Worm (Caenorhabditis elegans) whole organism, mixed stage, embryonic: Measurements from ENCODE around the gene F28E10.1.

ENCODE experiments used
- M03D4.4 ChIP-seq: sonication (generic microtip); optimal IDR thresholded peaks from 2 replicates; lab custom pipeline; 2017; ENCODE audit warnings: mild to moderate bottlenecking, missing genetic modification characterization, missing compliant biosample characterization
- bed-3 ChIP-seq: fragments of 200-800 bp; sonication (Bioruptor generic); optimal IDR thresholded peaks from 3 replicates; lab custom pipeline; 2018; ENCODE audit warnings: mild to moderate bottlenecking, missing genetic modification characterization, moderate library complexity, missing compliant biosample characterization
- blmp-1 ChIP-seq: fragments of 150-350 bp; optimal IDR thresholded peaks from 2 replicates; lab custom pipeline; 2014; ENCODE audit warnings: missing biosample characterization, missing genetic modification characterization
- ceh-39 ChIP-seq: fragments of 150-350 bp; optimal IDR thresholded peaks from 2 replicates; lab custom pipeline; 2014; ENCODE audit warnings: missing biosample characterization, missing genetic modification characterization
- ceh-43 ChIP-seq: fragments of 200-800 bp; sonication (Bioruptor generic); optimal IDR thresholded peaks from 2 replicates; lab custom pipeline; 2018; ENCODE audit warnings: mild to moderate bottlenecking, missing genetic modification characterization, moderate library complexity, missing compliant biosample characterization
- ceh-83 ChIP-seq: fragments of 200-800 bp; sonication (Bioruptor generic); optimal IDR thresholded peaks from 2 replicates; lab custom pipeline; 2018; ENCODE audit warnings: mild to moderate bottlenecking, missing genetic modification characterization, missing compliant biosample characterization
- ces-1 ChIP-seq: fragments of 150-350 bp; optimal IDR thresholded peaks from 2 replicates; lab custom pipeline; 2014; ENCODE audit warnings: missing biosample characterization, missing genetic modification reagents, missing genetic modification characterization
- cnd-1 ChIP-seq: fragments of 200-800 bp; sonication (Bioruptor generic); optimal IDR thresholded peaks from 2 replicates; lab custom pipeline; 2018; ENCODE audit warnings: mild to moderate bottlenecking, missing genetic modification characterization, missing compliant biosample characterization
- drap-1 ChIP-seq: fragments of 200-800 bp; sonication (Bioruptor generic); optimal IDR thresholded peaks from 3 replicates; lab custom pipeline; 2018; ENCODE audit warnings: mild to moderate bottlenecking, missing genetic modification characterization, missing compliant biosample characterization
- elt-1 ChIP-seq: sonication (generic microtip); optimal IDR thresholded peaks from 2 replicates; lab custom pipeline; 2017; ENCODE audit warnings: missing genetic modification characterization, mild to moderate bottlenecking, missing compliant biosample characterization, antibody characterized with exemption, moderate library complexity, borderline replicate concordance; ENCODE audit not compliant: insufficient read depth
- elt-3 ChIP-seq: fragments of 150-350 bp; optimal IDR thresholded peaks from 2 replicates; lab custom pipeline; 2014; ENCODE audit warnings: missing biosample characterization, missing genetic modification characterization
- flh-1 ChIP-seq: fragments of 200-800 bp; sonication (Bioruptor generic); optimal IDR thresholded peaks from 2 replicates; lab custom pipeline; 2018; ENCODE audit warnings: mild to moderate bottlenecking, missing genetic modification characterization, moderate library complexity, missing compliant biosample characterization
- ham-2 ChIP-seq: fragments of 200-800 bp; sonication (Bioruptor generic); optimal IDR thresholded peaks from 2 replicates; lab custom pipeline; 2018; ENCODE audit warnings: mild to moderate bottlenecking, missing genetic modification characterization, missing compliant biosample characterization
- hlh-1 ChIP-seq: fragments of 150-350 bp; optimal IDR thresholded peaks from 2 replicates; lab custom pipeline; 2014; ENCODE audit warnings: missing biosample characterization, missing genetic modification reagents, missing genetic modification characterization
- lin-13 ChIP-seq: fragments of 150-350 bp; optimal IDR thresholded peaks from 2 replicates; lab custom pipeline; 2014; ENCODE audit warnings: missing biosample characterization, missing genetic modification characterization
- lin-32 ChIP-seq: fragments of 200-800 bp; sonication (Bioruptor generic); optimal IDR thresholded peaks from 2 replicates; lab custom pipeline; 2018; ENCODE audit warnings: mild to moderate bottlenecking, missing genetic modification characterization, missing compliant biosample characterization
- lsy-2 ChIP-seq: fragments of 150-350 bp; optimal IDR thresholded peaks from 2 replicates; lab custom pipeline; 2014; ENCODE audit warnings: missing biosample characterization, missing genetic modification characterization
- mab-5 ChIP-seq: fragments of 150-350 bp; optimal IDR thresholded peaks from 2 replicates; lab custom pipeline; 2014; ENCODE audit warnings: missing biosample characterization, missing genetic modification characterization
- mep-1 ChIP-seq: fragments of 150-350 bp; optimal IDR thresholded peaks from 2 replicates; lab custom pipeline; 2017; ENCODE audit warnings: missing biosample characterization, missing genetic modification reagents, missing genetic modification characterization, inconsistent platforms
- nhr-12 ChIP-seq: fragments of 150-350 bp; optimal IDR thresholded peaks from 2 replicates; lab custom pipeline; 2014; ENCODE audit warnings: missing biosample characterization, missing genetic modification characterization
- nhr-2 ChIP-seq: fragments of 150-350 bp; optimal IDR thresholded peaks from 2 replicates; lab custom pipeline; 2014; ENCODE audit warnings: missing biosample characterization, missing genetic modification characterization
- nhr-28 ChIP-seq: fragments of 150-350 bp; optimal IDR thresholded peaks from 2 replicates; lab custom pipeline; 2014; ENCODE audit warnings: missing biosample characterization, missing genetic modification characterization
- pha-4 ChIP-seq: fragments of 150-350 bp; optimal IDR thresholded peaks from 2 replicates; lab custom pipeline; 2018; ENCODE audit warnings: missing biosample characterization, missing genetic modification reagents, missing genetic modification characterization
- sem-2 ChIP-seq: fragments of 200-800 bp; sonication (Bioruptor generic); optimal IDR thresholded peaks from 2 replicates; lab custom pipeline; 2018; ENCODE audit warnings: mild to moderate bottlenecking, missing genetic modification characterization, missing compliant biosample characterization
- tbx-8 ChIP-seq: fragments of 200-800 bp; sonication (Bioruptor generic); optimal IDR thresholded peaks from 2 replicates; lab custom pipeline; 2018; ENCODE audit warnings: mild to moderate bottlenecking, missing genetic modification characterization, moderate library complexity, missing compliant biosample characterization
- unc-120 ChIP-seq: sonication (generic microtip); optimal IDR thresholded peaks from 2 replicates; lab custom pipeline; 2017; ENCODE audit warnings: missing genetic modification characterization, missing compliant biosample characterization; ENCODE audit not compliant: poor library complexity, severe bottlenecking
- unc-39 ChIP-seq: fragments of 150-350 bp; optimal IDR thresholded peaks from 2 replicates; lab custom pipeline; 2014; ENCODE audit warnings: missing biosample characterization, missing genetic modification characterization
- unc-62 ChIP-seq: fragments of 150-350 bp; optimal IDR thresholded peaks from 2 replicates; lab custom pipeline; 2014; ENCODE audit warnings: missing biosample characterization, missing genetic modification reagents, missing genetic modification characterization
- zip-8 ChIP-seq: fragments of 150-350 bp; optimal IDR thresholded peaks from 2 replicates; lab custom pipeline; 2014; ENCODE audit warnings: missing biosample characterization, missing genetic modification characterization
- ztf-11 ChIP-seq: fragments of 150-350 bp; optimal IDR thresholded peaks from 2 replicates; lab custom pipeline; 2014; ENCODE audit warnings: missing biosample characterization, missing genetic modification characterization

Gene F28E10.1

ce11 chrIV:4585991-4586390 is 17.4 kb downstream of the F28E10.1 start:
- TF ChIP-seq ceh-43 (GFP tag; lab: Kevin White, UChicago), result no peak
- no peak for TF ChIP-seq bed-3 (GFP tag; lab: Kevin White, UChicago)
- TF ChIP-seq mep-1 (tag; lab: Kevin White, UChicago), result peak; percentile 26
- TF ChIP-seq ces-1 (GFP tag; lab: Kevin White, UChicago), result peak; percentile 100
- TF ChIP-seq nhr-28, result no peak
- TF ChIP-seq tbx-8, result no peak
- no peak for TF ChIP-seq elt-1 (tag; lab: Kevin White, UChicago)
- no peak for TF ChIP-seq ham-2
- TF ChIP-seq sem-2 (GFP tag; lab: Kevin White, UChicago), result no peak
- no peak for TF ChIP-seq M03D4.4 (tag; lab: Kevin White, UChicago)

- TF ChIP-seq mep-1 (tag; lab: Kevin White, UChicago) (no peak), blmp-1 (tag; lab: Kevin White, UChicago) (no peak), unc-39 (tag; lab: Kevin White, UChicago) (no peak), nhr-2 (no peak), zip-8 (tag; lab: Kevin White, UChicago) (no peak), cnd-1 (tag; lab: Kevin White, UChicago) (no peak), bed-3 (GFP tag; lab: Kevin White, UChicago) (no peak), ceh-83 (GFP tag; lab: Kevin White, UChicago) (no peak), elt-3 (tag; lab: Kevin White, UChicago) (no peak), pha-4 (tag; lab: Kevin White, UChicago) (no peak), ces-1 (GFP tag; lab: Kevin White, UChicago) (no peak)
These were observed 18.9 kb downstream of the F28E10.1 start for ce11 chrIV:4587532-4587931.

- TF ChIP-seq ham-2 (peak; percentile 41), lsy-2 (tag; lab: Kevin White, UChicago) (no peak), pha-4 (tag; lab: Kevin White, UChicago) (peak; percentile 31), cnd-1 (tag; lab: Kevin White, UChicago) (peak; percentile 0), blmp-1 (tag; lab: Kevin White, UChicago) (no peak), ceh-39 (no peak), flh-1 (GFP tag; lab: Kevin White, UChicago) (no peak)
These were observed 19.8 kb downstream of the F28E10.1 start for ce11 chrIV:4588408-4588807.

- TF ChIP-seq nhr-12 (tag; lab: Kevin White, UChicago) (no peak), ztf-11 (tag; lab: Kevin White, UChicago) (no peak), tbx-8 (no peak), ceh-43 (GFP tag; lab: Kevin White, UChicago) (no peak), ceh-39 (peak; percentile 23), nhr-28 (no peak), unc-62 (no peak), hlh-1 (tag; lab: Kevin White, UChicago) (peak; percentile 41), lin-13 (no peak), flh-1 (GFP tag; lab: Kevin White, UChicago) (no peak)
- TF ChIP-seq, all 35 proteins: peak for 2
These were observed 28.2 kb downstream of the F28E10.1 start, which contains the start of gene F19C7.3 for ce11 chrIV:4596824-4597223. Gene F19C7.3, plus strand, starts transcription at chrIV:4597124.

- no peak for TF ChIP-seq ceh-43 (GFP tag; lab: Kevin White, UChicago)
- no peak for TF ChIP-seq sem-2 (GFP tag; lab: Kevin White, UChicago)
- TF ChIP-seq lin-13, result no peak
- TF ChIP-seq bed-3 (GFP tag; lab: Kevin White, UChicago), result no peak
- TF ChIP-seq lin-32, result no peak
- TF ChIP-seq drap-1 (GFP tag; lab: Kevin White, UChicago), result no peak
- no peak for TF ChIP-seq mab-5 (tag; lab: Kevin White, UChicago)
- no peak for TF ChIP-seq blmp-1 (tag; lab: Kevin White, UChicago)
- TF ChIP-seq hlh-1 (tag; lab: Kevin White, UChicago), result no peak
- TF ChIP-seq unc-120 (tag; lab: Kevin White, UChicago), result no peak
- no peak for TF ChIP-seq ham-2
- TF ChIP-seq nhr-12 (tag; lab: Kevin White, UChicago), result no peak
These were observed 30.8 kb downstream of the F28E10.1 start, which contains the start of gene F19C7.2 for ce11 chrIV:4599352-4600004. Gene F19C7.2, plus strand, starts transcription at chrIV:4599954.
